Worm (Caenorhabditis elegans) whole organism, L1 larva: ENCODE measurements around the gene CD4.11.

Experiments used
- aha-1 ChIP-seq: fragments of 150-350 bp; optimal IDR thresholded peaks from 2 replicates; lab custom pipeline; 2014; ENCODE audit warnings: missing biosample characterization, missing genetic modification characterization
- ama-1 ChIP-seq: fragments of 150-350 bp; optimal IDR thresholded peaks from 2 replicates; lab custom pipeline; 2014
- blmp-1 ChIP-seq: fragments of 150-350 bp; optimal IDR thresholded peaks from 2 replicates; lab custom pipeline; 2014; ENCODE audit warnings: missing biosample characterization, missing genetic modification characterization
- ceh-8 ChIP-seq: fragments of 200-800 bp; sonication (Bioruptor generic); optimal IDR thresholded peaks from 2 replicates; lab custom pipeline; 2018; ENCODE audit warnings: mild to moderate bottlenecking, missing genetic modification characterization, moderate library complexity, missing compliant biosample characterization
- mdl-1 ChIP-seq, 2 experiments: fragments of 150-350 bp; optimal IDR thresholded peaks; 2 replicates each; lab custom pipeline; 2014 to 2017; ENCODE audit warnings: missing biosample characterization in 2 of 2, missing genetic modification characterization in 2 of 2, inconsistent platforms in 1 of 2

DNA sequence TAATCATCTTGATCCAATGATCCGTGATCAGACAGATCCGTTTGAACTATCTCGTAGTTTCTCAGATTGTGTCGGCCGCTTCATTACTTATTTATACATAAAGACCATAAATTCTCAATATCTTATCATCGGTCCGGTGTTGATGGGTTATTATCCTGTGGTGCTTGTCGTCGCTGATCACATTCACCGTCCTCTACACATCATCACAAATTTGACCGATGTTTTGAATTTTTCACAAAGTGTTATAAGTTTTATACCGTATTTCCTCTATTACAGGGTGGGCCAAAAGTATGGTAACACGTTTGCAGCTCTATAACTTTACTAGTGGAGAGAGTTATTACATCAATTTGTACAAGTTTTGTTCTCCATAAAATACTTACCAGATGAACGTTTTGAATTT, 3.0 kb downstream of the CD4.11 start:
- TF ChIP-seq aha-1 (tag; lab: Kevin White, UChicago): no peak
- no peak for TF ChIP-seq ama-1 (lab: Kevin White, UChicago)
- no peak for TF ChIP-seq mdl-1 (tag; optimal IDR thresholded peaks at IDR 0.05; lab: Kevin White, UChicago)
- TF ChIP-seq blmp-1 (tag; lab: Kevin White, UChicago): no peak
- TF ChIP-seq ceh-8 (GFP tag; lab: Kevin White, UChicago): no peak
